Worm (Caenorhabditis elegans) whole organism, L4 larva: ENCODE data around the gene puf-7.
"Not testable (repeated sequence)": the region's sequence is repeated elsewhere in the genome, so short reads cannot be mapped to it uniquely, and the experiment has no call there.

ENCODE experiments used
- R02D3.7 ChIP-seq: fragments of 150-350 bp; sonication (generic microtip); optimal IDR thresholded peaks from 3 replicates; lab custom pipeline; 2014; ENCODE audit warnings: missing biosample characterization, missing genetic modification characterization
- Y48G9A.11 ChIP-seq: fragments of 200-800 bp; sonication (Bioruptor generic); IDR thresholded peaks from 2 replicates; pipeline ENCODE4 v1.3.6; 2022; ENCODE audit warnings: missing genetic modification reagents, missing genetic modification characterization, missing compliant biosample characterization
- aha-1 ChIP-seq: fragments of 150-350 bp; peaks from one replicate; lab custom pipeline; 2014; ENCODE audit warnings: missing biosample characterization, missing genetic modification characterization
- ama-1 ChIP-seq: fragments of 150-350 bp; optimal IDR thresholded peaks from 2 replicates; lab custom pipeline; 2014; ENCODE audit warnings: inconsistent platforms, mixed read lengths
- ceh-32 ChIP-seq: sonication (generic microtip); optimal IDR thresholded peaks from 2 replicates; lab custom pipeline; 2016; ENCODE audit warnings: mild to moderate bottlenecking, missing genetic modification characterization, missing compliant biosample characterization; ENCODE audit not compliant: poor library complexity
- ceh-62 ChIP-seq: sonication (generic microtip); optimal IDR thresholded peaks from 2 replicates; lab custom pipeline; 2017; ENCODE audit warnings: missing biosample characterization, missing genetic modification characterization
- ceh-82 ChIP-seq: sonication (generic microtip); optimal IDR thresholded peaks from 2 replicates; lab custom pipeline; 2017; ENCODE audit warnings: missing biosample characterization, missing genetic modification characterization
- ctbp-1 ChIP-seq: fragments of 200-800 bp; sonication (Bioruptor generic); IDR thresholded peaks from 2 replicates; pipeline ENCODE4 v1.3.6; 2022; ENCODE audit warnings: missing genetic modification reagents, missing genetic modification characterization, missing compliant biosample characterization
- dmd-9 ChIP-seq: fragments of 200-800 bp; sonication (Bioruptor generic); IDR thresholded peaks from 2 replicates; pipeline ENCODE4 v1.3.6; 2022; ENCODE audit warnings: missing genetic modification reagents, missing genetic modification characterization, missing compliant biosample characterization
- dpl-1 ChIP-seq: fragments of 150-350 bp; optimal IDR thresholded peaks from 2 replicates; lab custom pipeline; 2014; ENCODE audit warnings: missing biosample characterization, missing genetic modification reagents, missing genetic modification characterization
- egl-43 ChIP-seq: fragments of 200-800 bp; sonication (Bioruptor generic); IDR thresholded peaks from 2 replicates; pipeline ENCODE4 v1.3.6; 2022; ENCODE audit warnings: missing genetic modification reagents, missing genetic modification characterization, missing compliant biosample characterization
- hif-1 ChIP-seq, 2 experiments: sonication (generic microtip); optimal IDR thresholded peaks; 2 replicates each; lab custom pipeline; 2016 to 2017; ENCODE audit warnings: missing compliant biosample characterization in 2 of 2, missing genetic modification characterization in 2 of 2, missing genetic modification reagents in 2 of 2, missing genotype in 2 of 2, mild to moderate bottlenecking in 1 of 2
- hlh-11 ChIP-seq: fragments of 200-800 bp; sonication (Bioruptor generic); optimal IDR thresholded peaks from 2 replicates; lab custom pipeline; 2018; ENCODE audit warnings: mild to moderate bottlenecking, missing genetic modification characterization, missing compliant biosample characterization
- lin-38 ChIP-seq: fragments of 200-800 bp; sonication (Bioruptor generic); IDR thresholded peaks from 2 replicates; pipeline ENCODE4 v1.3.6; 2022; ENCODE audit warnings: missing genetic modification reagents, missing genetic modification characterization, missing compliant biosample characterization
- madf-9 ChIP-seq: fragments of 200-800 bp; sonication (Bioruptor generic); conservative IDR thresholded peaks from 2 replicates; pipeline ENCODE4 v1.3.6; 2022; ENCODE audit warnings: missing genetic modification reagents, missing genetic modification characterization, missing compliant biosample characterization
- mep-1 ChIP-seq: fragments of 150-350 bp; sonication (generic microtip); optimal IDR thresholded peaks from 3 replicates; lab custom pipeline; 2014; ENCODE audit warnings: missing biosample characterization, missing genetic modification characterization
- nhr-11 ChIP-seq: fragments of 150-350 bp; optimal IDR thresholded peaks from 2 replicates; lab custom pipeline; 2014; ENCODE audit warnings: missing biosample characterization, missing genetic modification characterization
- nhr-237 ChIP-seq: sonication (generic microtip); optimal IDR thresholded peaks from 2 replicates; lab custom pipeline; 2017; ENCODE audit warnings: missing biosample characterization, missing genetic modification characterization
- nhr-42 ChIP-seq: fragments of 200-800 bp; sonication (Bioruptor generic); IDR thresholded peaks from 2 replicates; pipeline ENCODE4 v1.3.6; 2022; ENCODE audit warnings: missing genetic modification characterization, missing compliant biosample characterization
- nhr-48 ChIP-seq: sonication (generic microtip); optimal IDR thresholded peaks from 2 replicates; lab custom pipeline; 2016; ENCODE audit warnings: mild to moderate bottlenecking, missing genetic modification characterization, missing compliant biosample characterization
- nhr-6 ChIP-seq: fragments of 150-350 bp; optimal IDR thresholded peaks from 2 replicates; lab custom pipeline; 2014; ENCODE audit warnings: missing biosample characterization, missing genetic modification characterization
- php-3 ChIP-seq: fragments of 200-800 bp; sonication (Bioruptor generic); IDR thresholded peaks from 2 replicates; pipeline ENCODE4 v1.3.6; 2022; ENCODE audit warnings: missing genetic modification reagents, missing genetic modification characterization, missing compliant biosample characterization
- rbr-2 ChIP-seq: sonication (generic microtip); optimal IDR thresholded peaks from 2 replicates; lab custom pipeline; 2016; ENCODE audit warnings: missing genotype, missing genetic modification characterization, missing compliant biosample characterization
- saeg-2 ChIP-seq: fragments of 200-800 bp; sonication (Bioruptor generic); IDR thresholded peaks from 2 replicates; pipeline ENCODE4 v1.3.6; 2022; ENCODE audit warnings: missing genetic modification reagents, missing genetic modification characterization, missing compliant biosample characterization
- tag-97 ChIP-seq: fragments of 200-800 bp; sonication (Bioruptor generic); IDR thresholded peaks from 2 replicates; pipeline ENCODE4 v1.3.6; 2022; ENCODE audit warnings: missing genetic modification characterization, missing compliant biosample characterization
- vab-7 ChIP-seq: fragments of 200-800 bp; sonication (Bioruptor generic); IDR thresholded peaks from 2 replicates; pipeline ENCODE4 v1.3.6; 2022; ENCODE audit warnings: missing genetic modification reagents, missing genetic modification characterization, missing compliant biosample characterization
- zag-1 ChIP-seq: fragments of 150-350 bp; optimal IDR thresholded peaks from 2 replicates; lab custom pipeline; 2014; ENCODE audit warnings: missing biosample characterization, missing genetic modification characterization
- zfp-2 ChIP-seq: sonication (generic microtip); optimal IDR thresholded peaks from 2 replicates; lab custom pipeline; 2016; ENCODE audit warnings: mild to moderate bottlenecking, missing genetic modification characterization, missing compliant biosample characterization
- zfp-3 ChIP-seq: fragments of 200-800 bp; sonication (Bioruptor generic); conservative IDR thresholded peaks from 2 replicates; pipeline ENCODE4 v1.3.6; 2022; ENCODE audit warnings: missing genetic modification reagents, missing genetic modification characterization, missing compliant biosample characterization
- ztf-7 ChIP-seq: fragments of 150-350 bp; optimal IDR thresholded peaks from 2 replicates; lab custom pipeline; 2014; ENCODE audit warnings: missing biosample characterization, missing genetic modification characterization

The puf-7 gene

DNA sequence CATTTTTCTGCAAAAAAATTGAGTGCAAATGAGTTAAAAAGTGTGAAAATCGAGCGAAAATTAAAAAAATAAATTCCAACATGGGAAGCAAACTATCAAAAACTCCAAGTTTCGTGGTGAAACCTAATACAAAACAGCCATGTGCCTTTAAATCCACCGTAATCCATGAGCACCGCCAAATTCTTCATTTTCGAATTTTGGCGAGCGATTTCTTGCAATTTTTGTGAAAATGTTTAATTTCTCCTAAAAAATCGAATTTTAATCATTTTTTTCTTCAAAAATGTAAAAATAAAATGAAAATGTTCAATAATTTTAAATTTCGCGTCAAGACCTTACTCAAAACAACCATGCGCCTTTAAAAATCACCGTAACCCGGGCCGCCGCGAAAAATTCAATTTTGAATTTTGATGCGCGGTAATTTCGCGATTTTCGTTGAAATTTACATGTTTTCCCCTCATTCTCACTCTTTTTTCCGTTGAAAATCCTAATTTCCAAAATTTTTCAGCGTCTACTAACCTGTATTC, at the start of gene puf-7, which contains the start of gene snpc-3.1:
Gene puf-7 (plus strand): TSS at position 506 of the 524 bp plus-strand sequence.
Gene snpc-3.1 (minus strand): TSS at position 51 of the 524 bp plus-strand sequence.
- TF ChIP-seq lin-38: peak; percentile 31; the same call in 1 of the 2 replicates
- peak; percentile 57; the same call in 1 of the 2 replicates for TF ChIP-seq Y48G9A.11 (GFP tag; lab: Robert Waterston, UW)

DNA sequence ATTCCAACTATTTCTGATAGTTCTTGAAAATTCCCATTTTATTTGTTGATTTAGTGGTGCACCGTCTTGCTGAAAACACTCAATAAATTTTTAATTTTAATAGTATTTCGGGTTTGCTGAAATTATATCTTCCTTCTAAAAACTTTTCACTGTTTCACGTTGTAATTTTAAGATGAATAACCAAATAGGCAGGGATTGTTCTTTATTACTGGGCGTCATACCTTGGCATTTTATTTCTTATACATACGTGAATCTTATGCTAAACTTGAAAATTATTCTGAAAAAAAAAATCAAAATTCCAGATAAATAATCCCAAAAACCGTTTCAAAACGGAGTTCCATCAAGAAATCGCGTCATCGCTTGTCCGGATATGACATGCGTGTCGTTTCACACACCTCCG, 47.8 kb upstream of the puf-7 start, which contains the start of gene mgl-3:
Gene mgl-3 (plus strand): TSS at position 301 of the 400 bp plus-strand sequence.
- no peak for TF ChIP-seq ceh-32 (tag; lab: Kevin White, UChicago)
- no peak for TF ChIP-seq nhr-42
- TF ChIP-seq php-3: no peak
- TF ChIP-seq mep-1 (tag; lab: Kevin White, UChicago): no peak
- TF ChIP-seq zag-1 (tag; lab: Kevin White, UChicago): no peak
- TF ChIP-seq ama-1 (lab: Kevin White, UChicago): no peak
- no peak for TF ChIP-seq R02D3.7
- TF ChIP-seq ztf-7 (tag; lab: Kevin White, UChicago): no peak
- no peak for TF ChIP-seq dmd-9
- no peak for TF ChIP-seq ceh-82
- TF ChIP-seq tag-97 (GFP tag; lab: Robert Waterston, UW): no peak
- TF ChIP-seq hif-1 (tag; optimal IDR thresholded peaks at IDR 0.05; lab: Kevin White, UChicago): no peak
- TF ChIP-seq ctbp-1 (GFP tag; lab: Robert Waterston, UW): no peak
- TF ChIP-seq madf-9: no peak
- no peak for TF ChIP-seq dpl-1 (GFP tag; lab: Kevin White, UChicago)
- TF ChIP-seq nhr-237 (tag; lab: Kevin White, UChicago): no peak

DNA sequence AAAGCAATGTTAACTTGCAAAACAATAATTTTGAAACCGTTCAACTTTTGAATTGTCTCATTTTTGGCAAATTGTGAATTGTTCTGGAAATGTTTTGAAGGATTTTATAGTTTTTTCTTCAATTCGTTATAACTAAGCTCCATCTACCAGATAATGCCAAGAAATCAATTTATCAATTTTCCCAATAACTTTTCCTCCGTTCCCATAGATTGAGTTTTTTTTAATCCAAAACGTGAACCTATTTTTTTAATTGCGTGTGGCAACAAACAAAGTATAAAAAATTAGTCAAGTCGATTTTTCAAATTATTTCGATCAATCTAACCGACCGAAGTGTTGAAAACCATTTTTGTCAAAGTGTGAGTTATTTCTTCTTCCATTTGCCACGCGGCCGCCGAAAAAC, 33.8 kb upstream of the puf-7 start, which contains the start of gene Y4C6A.4:
Gene Y4C6A.4 (plus strand): TSS at position 301 of the 400 bp plus-strand sequence.
- TF ChIP-seq zfp-2 (tag; lab: Kevin White, UChicago) (no peak), ceh-62 (tag; lab: Kevin White, UChicago) (no peak), nhr-11 (tag; lab: Kevin White, UChicago) (no peak), nhr-237 (tag; lab: Kevin White, UChicago) (no peak), nhr-6 (tag; lab: Kevin White, UChicago) (no peak), nhr-42 (no peak), zfp-3 (GFP tag; lab: Robert Waterston, UW) (no peak), egl-43 (GFP tag; lab: Robert Waterston, UW) (no peak), R02D3.7 (no peak), ztf-7 (tag; lab: Kevin White, UChicago) (no peak), rbr-2 (tag; lab: Kevin White, UChicago) (no peak), saeg-2 (GFP tag; lab: Robert Waterston, UW) (no peak), vab-7 (GFP tag; lab: Robert Waterston, UW) (no peak)
- TF ChIP-seq, all 104 proteins: peak for 0

DNA sequence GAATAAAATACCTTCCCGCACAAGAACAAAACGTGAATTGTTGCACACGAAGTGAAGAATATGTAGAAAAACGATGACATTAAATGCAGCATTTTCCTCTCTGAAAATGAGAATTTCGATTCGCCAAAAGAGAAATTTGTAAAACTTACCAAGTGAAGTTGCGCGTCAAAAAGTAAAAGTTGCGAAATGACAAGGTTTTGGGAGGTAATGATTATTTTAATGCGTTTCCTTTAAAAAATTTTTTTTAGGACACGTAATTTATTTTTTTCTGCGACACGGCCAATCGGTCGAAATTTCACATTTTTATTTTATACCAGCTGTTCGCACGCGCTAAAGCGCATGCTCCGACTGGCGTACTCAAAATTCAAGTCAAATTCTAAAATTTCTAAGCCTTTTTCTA, 30.5 kb upstream of the puf-7 start, which contains the start of gene Y4C6A.3:
Gene Y4C6A.3 (minus strand): TSS at position 101 of the 400 bp plus-strand sequence.
- TF ChIP-seq hlh-11; aha-1 (tag; lab: Kevin White, UChicago); madf-9: not testable (repeated sequence)

DNA sequence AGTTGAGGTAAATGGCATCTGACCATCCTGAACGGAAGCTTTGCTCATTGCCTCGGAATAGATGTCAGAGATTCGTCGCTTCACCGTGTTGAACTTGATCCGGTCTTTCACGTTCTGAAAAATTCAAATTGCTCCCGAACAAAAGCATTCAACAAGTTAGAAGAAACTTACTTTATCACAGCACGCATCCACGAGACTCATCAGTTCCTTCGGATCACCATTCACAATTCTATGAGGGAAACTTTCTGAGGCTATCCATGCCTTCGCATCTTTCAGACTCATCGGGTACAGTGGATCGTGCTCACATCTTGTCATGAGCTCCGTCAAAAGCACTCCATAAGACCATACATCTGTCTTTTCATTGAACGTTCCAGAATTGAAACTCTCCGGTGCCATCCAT, 23.7 kb upstream of the puf-7 start:
- no peak for TF ChIP-seq nhr-48 (tag; lab: Kevin White, UChicago)
- peak; percentile 92 for TF ChIP-seq aha-1 (tag; lab: Kevin White, UChicago)
- no peak for TF ChIP-seq php-3

DNA sequence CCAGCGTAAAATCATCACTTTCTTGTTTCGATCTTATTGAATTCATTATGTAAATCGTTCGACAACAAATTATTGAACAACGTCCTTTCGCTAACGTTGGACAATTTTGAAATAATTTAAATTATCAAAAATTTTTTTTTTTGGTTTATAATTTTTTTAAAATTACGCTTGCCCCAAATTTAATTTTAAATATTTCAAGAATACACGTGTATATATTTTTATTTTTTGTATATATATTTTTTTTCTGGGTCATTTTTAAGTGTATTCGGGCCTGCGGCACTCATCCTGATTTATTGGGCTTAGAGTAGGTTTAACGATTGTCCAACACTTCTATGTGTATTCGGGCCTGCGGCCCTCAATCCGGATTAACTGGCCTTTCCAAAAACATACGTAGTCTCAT, 22.1 kb upstream of the puf-7 start, which contains the start of gene Y52D5A.2:
Gene Y52D5A.2 (minus strand): TSS at position 101 of the 400 bp plus-strand sequence.
- TF ChIP-seq aha-1 (tag; lab: Kevin White, UChicago): peak; percentile 25
